Worm (Caenorhabditis elegans) whole organism, young adult: ENCODE measurements around the gene C55C3.1.
A peak's percentile ranks its signal among the peaks of the same experiment; 100 is the strongest.

ENCODE experiments used
- B0019.2 ChIP-seq: fragments of 200-800 bp; sonication (Bioruptor generic); conservative IDR thresholded peaks from 2 replicates; pipeline ENCODE4 v1.3.6; 2022; ENCODE audit warnings: missing genetic modification reagents, missing genetic modification characterization, missing compliant biosample characterization
- B0261.1 ChIP-seq: sonication (generic microtip); optimal IDR thresholded peaks from 2 replicates; lab custom pipeline; 2016; ENCODE audit warnings: mild to moderate bottlenecking, missing genetic modification characterization, moderate library complexity, missing compliant biosample characterization
- F22D6.2 ChIP-seq: sonication (generic microtip); optimal IDR thresholded peaks from 2 replicates; lab custom pipeline; 2016; ENCODE audit warnings: mild to moderate bottlenecking, missing genetic modification characterization, missing compliant biosample characterization
- F33H1.4 ChIP-seq: fragments of 200-800 bp; sonication (Bioruptor generic); IDR thresholded peaks from 2 replicates; pipeline ENCODE4 v1.3.6; 2022; ENCODE audit warnings: missing genetic modification reagents, missing genetic modification characterization, missing compliant biosample characterization
- F55B11.4 ChIP-seq: sonication (generic microtip); optimal IDR thresholded peaks from 2 replicates; lab custom pipeline; 2016; ENCODE audit warnings: missing compliant biosample characterization, missing genetic modification characterization, borderline replicate concordance; ENCODE audit not compliant: insufficient read depth
- Y56A3A.18 ChIP-seq: fragments of 200-800 bp; sonication (Bioruptor generic); IDR thresholded peaks from 2 replicates; pipeline ENCODE4 v1.3.6; 2022; ENCODE audit warnings: missing genetic modification reagents, missing genetic modification characterization, missing compliant biosample characterization
- ZK185.1 ChIP-seq: sonication (generic microtip); optimal IDR thresholded peaks from 2 replicates; lab custom pipeline; 2016; ENCODE audit warnings: mild to moderate bottlenecking, missing genetic modification characterization, missing compliant biosample characterization; ENCODE audit not compliant: poor library complexity, severe bottlenecking
- attf-6 ChIP-seq: fragments of 200-800 bp; sonication (Bioruptor generic); IDR thresholded peaks from 2 replicates; pipeline ENCODE4 v1.3.6; 2022; ENCODE audit warnings: missing genetic modification reagents, missing genetic modification characterization, missing compliant biosample characterization
- ceh-100 ChIP-seq: fragments of 200-800 bp; sonication (Bioruptor generic); IDR thresholded peaks from 2 replicates; pipeline ENCODE4 v1.3.6; 2022; ENCODE audit warnings: missing genetic modification reagents, missing genetic modification characterization, missing compliant biosample characterization
- ceh-40 ChIP-seq: fragments of 200-800 bp; sonication (Bioruptor generic); IDR thresholded peaks from 2 replicates; pipeline ENCODE4 v1.3.6; 2022; ENCODE audit warnings: missing genetic modification characterization, missing compliant biosample characterization
- ceh-79 ChIP-seq: sonication (generic microtip); optimal IDR thresholded peaks from 2 replicates; lab custom pipeline; 2017; ENCODE audit warnings: mild to moderate bottlenecking, missing genetic modification characterization, missing compliant biosample characterization
- die-1 ChIP-seq: sonication (generic microtip); optimal IDR thresholded peaks from 2 replicates; lab custom pipeline; 2016; ENCODE audit warnings: missing genotype, mild to moderate bottlenecking, missing genetic modification characterization, missing compliant biosample characterization
- dox-1 ChIP-seq: fragments of 200-800 bp; sonication (Bioruptor generic); IDR thresholded peaks from 2 replicates; pipeline ENCODE4 v1.3.6; 2022; ENCODE audit warnings: missing genetic modification reagents, missing genetic modification characterization, missing compliant biosample characterization
- egl-18 ChIP-seq: fragments of 200-800 bp; sonication (Bioruptor generic); IDR thresholded peaks from 2 replicates; pipeline ENCODE4 v1.3.6; 2022; ENCODE audit warnings: missing genetic modification reagents, missing genetic modification characterization, missing compliant biosample characterization
- him-1 ChIP-seq: sonication (generic microtip); optimal IDR thresholded peaks from 2 replicates; lab custom pipeline; 2016; ENCODE audit warnings: missing genotype, missing genetic modification reagents, missing genetic modification characterization, missing compliant biosample characterization
- hlh-26 ChIP-seq: fragments of 200-800 bp; sonication (Bioruptor generic); conservative IDR thresholded peaks from 2 replicates; pipeline ENCODE4 v1.3.6; 2022; ENCODE audit warnings: missing genetic modification reagents, missing genetic modification characterization, missing compliant biosample characterization
- hrde-1 ChIP-seq: sonication (generic microtip); optimal IDR thresholded peaks from 2 replicates; lab custom pipeline; 2016; ENCODE audit warnings: missing genetic modification characterization, mild to moderate bottlenecking, missing compliant biosample characterization, moderate library complexity, missing genotype, missing genetic modification reagents, borderline replicate concordance
- let-607 ChIP-seq, 2 experiments: fragments of 200-800 bp in 1 of 2; sonication (Bioruptor generic) in 1 of 2; sonication (generic microtip) in 1 of 2; optimal IDR thresholded peaks; 2 replicates each; lab custom pipeline; 2016 to 2018; ENCODE audit warnings: mild to moderate bottlenecking in 2 of 2, missing compliant biosample characterization in 2 of 2, missing genetic modification characterization in 2 of 2, moderate library complexity in 2 of 2, missing genotype in 1 of 2
- madf-3 ChIP-seq: fragments of 200-800 bp; sonication (Bioruptor generic); IDR thresholded peaks from 2 replicates; pipeline ENCODE4 v1.3.6; 2022; ENCODE audit warnings: missing genetic modification reagents, missing genetic modification characterization, missing compliant biosample characterization
- mes-4 ChIP-seq: sonication (generic microtip); optimal IDR thresholded peaks from 2 replicates; lab custom pipeline; 2016; ENCODE audit warnings: missing genotype, missing genetic modification characterization, missing compliant biosample characterization
- nhr-179 ChIP-seq: sonication (generic microtip); optimal IDR thresholded peaks from 2 replicates; lab custom pipeline; 2016; ENCODE audit warnings: mild to moderate bottlenecking, missing genetic modification characterization, missing compliant biosample characterization
- nhr-27 ChIP-seq: fragments of 200-800 bp; sonication (Bioruptor generic); optimal IDR thresholded peaks from 2 replicates; lab custom pipeline; 2018; ENCODE audit warnings: mild to moderate bottlenecking, missing genetic modification characterization, moderate library complexity, missing compliant biosample characterization
- rec-8 ChIP-seq, 2 experiments: sonication (generic microtip); optimal IDR thresholded peaks; 2 replicates each; lab custom pipeline; 2016; ENCODE audit warnings: mild to moderate bottlenecking in 2 of 2, missing genetic modification characterization in 2 of 2, missing genetic modification reagents in 2 of 2, missing genotype in 2 of 2, missing biosample characterization in 1 of 2, missing compliant biosample characterization in 1 of 2, moderate library complexity in 1 of 2
- repo-1 ChIP-seq: sonication (generic microtip); optimal IDR thresholded peaks from 2 replicates; lab custom pipeline; 2017; ENCODE audit warnings: mild to moderate bottlenecking, missing genetic modification characterization, missing compliant biosample characterization
- snpc-1.3 ChIP-seq: sonication (generic microtip); optimal IDR thresholded peaks from 2 replicates; lab custom pipeline; 2017; ENCODE audit warnings: missing genetic modification characterization, mild to moderate bottlenecking, missing compliant biosample characterization, antibody characterized with exemption, moderate library complexity, missing genotype, missing genetic modification reagents; ENCODE audit not compliant: insufficient read depth
- snpc-4 ChIP-seq, 5 experiments: fragments of 150-350 bp in 1 of 5; sonication (generic microtip) in 4 of 5; optimal IDR thresholded peaks; 2 replicates each; lab custom pipeline; 2014 to 2018; ENCODE audit warnings: missing genetic modification characterization in 5 of 5, missing biosample characterization in 3 of 5, antibody characterized with exemption in 2 of 5, mild to moderate bottlenecking in 2 of 5, missing compliant biosample characterization in 2 of 5, missing genotype in 2 of 5, moderate library complexity in 2 of 5, missing genetic modification reagents in 1 of 5
- sptf-2 ChIP-seq: fragments of 200-800 bp; sonication (Bioruptor generic); optimal IDR thresholded peaks from 2 replicates; lab custom pipeline; 2018; ENCODE audit warnings: mild to moderate bottlenecking, missing genetic modification characterization, missing compliant biosample characterization
- tbp1 ChIP-seq: fragments of 200-800 bp; sonication (Bioruptor generic); optimal IDR thresholded peaks from 2 replicates; lab custom pipeline; 2018; ENCODE audit warnings: mild to moderate bottlenecking, missing genetic modification characterization, missing compliant biosample characterization
- tlf-1 ChIP-seq: fragments of 200-800 bp; sonication (Bioruptor generic); optimal IDR thresholded peaks from 2 replicates; lab custom pipeline; 2018; ENCODE audit warnings: mild to moderate bottlenecking, missing genetic modification characterization, missing compliant biosample characterization
- unc-130 ChIP-seq: sonication (generic microtip); optimal IDR thresholded peaks from 2 replicates; lab custom pipeline; 2016; ENCODE audit warnings: missing genetic modification reagents, missing genetic modification characterization, missing compliant biosample characterization
- xnd-1 ChIP-seq: sonication (generic microtip); optimal IDR thresholded peaks from 2 replicates; lab custom pipeline; 2016; ENCODE audit warnings: missing genotype, missing genetic modification reagents, missing genetic modification characterization, missing compliant biosample characterization
- zim-3 ChIP-seq: sonication (generic microtip); optimal IDR thresholded peaks from 2 replicates; lab custom pipeline; 2017; ENCODE audit warnings: mild to moderate bottlenecking, missing genetic modification characterization, moderate library complexity, missing compliant biosample characterization

C55C3.1 gene

DNA sequence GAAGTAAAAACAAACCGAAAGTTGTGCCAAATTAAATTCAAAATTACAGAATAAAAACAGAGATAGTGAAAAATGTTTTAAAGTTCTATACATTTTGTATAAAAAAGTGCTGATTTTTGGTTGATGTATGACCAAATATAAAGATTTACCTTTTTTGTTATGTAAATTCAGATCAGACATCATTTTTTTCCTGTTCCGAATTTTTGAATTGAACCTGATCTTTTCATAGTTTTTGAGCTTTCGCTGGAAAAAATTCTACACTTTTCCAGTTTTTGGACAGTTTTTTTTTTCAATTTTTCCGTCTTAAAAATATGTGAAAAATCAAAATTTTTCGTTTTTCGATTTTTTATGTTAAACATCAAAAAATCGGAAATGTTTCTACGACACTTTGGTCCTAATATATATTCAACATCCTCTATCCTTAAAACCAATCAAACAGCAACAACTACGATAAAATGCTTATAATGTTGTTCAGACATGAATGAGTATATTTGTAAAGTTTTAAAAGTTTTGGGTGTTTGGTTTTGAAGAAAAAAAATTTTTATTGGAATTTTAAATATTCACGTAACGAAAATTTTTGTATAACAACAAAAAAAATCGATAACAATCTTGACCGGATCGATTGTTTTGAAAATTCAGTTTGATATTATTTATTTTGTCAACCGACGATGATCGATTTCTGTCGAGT lies 26.2 kb upstream of the C55C3.1 start, which contains the start of the genes C55C3.7 and C55C3.6:
Gene C55C3.7 (minus strand): TSS at position 101 of the 688 bp plus-strand sequence.
Gene C55C3.6 (plus strand): TSS at position 638 of the 688 bp plus-strand sequence.
- TF ChIP-seq him-1 (tag; lab: Kevin White, UChicago) (no peak), ceh-79 (tag; lab: Kevin White, UChicago) (no peak)
- TF ChIP-seq, all 124 proteins: peak for 0

DNA sequence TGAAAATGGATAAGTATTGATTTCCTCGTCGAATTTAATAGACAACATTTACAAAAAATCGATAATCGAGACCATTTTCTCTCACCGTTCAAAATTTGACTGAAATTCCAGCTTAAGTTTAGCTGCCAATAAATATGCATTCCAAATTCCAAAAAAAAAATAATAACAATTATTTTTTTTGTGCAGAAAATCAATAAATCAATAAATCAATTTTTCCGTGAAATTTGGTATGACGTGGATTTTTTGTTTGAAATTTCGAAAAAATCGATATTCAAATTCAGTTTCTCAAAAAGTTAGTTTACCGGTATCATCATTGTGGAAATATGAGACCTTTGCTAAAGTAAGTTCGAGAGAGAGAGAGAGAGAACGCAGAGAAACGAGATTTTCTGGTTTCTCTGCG lies 23.9 kb upstream of the C55C3.1 start, which contains the start of gene C55C3.3:
Gene C55C3.3 (plus strand): TSS at position 274 of the 400 bp plus-strand sequence.
- TF ChIP-seq snpc-4 (GFP tag; optimal IDR thresholded peaks at IDR 0.05; lab: Kevin White, UChicago) = no peak
- TF ChIP-seq snpc-4 (tag; optimal IDR thresholded peaks at IDR 0.05; lab: Kevin White, UChicago) = peak in 1 of 4 experiments; percentile 61
- TF ChIP-seq sptf-2 (GFP tag; lab: Kevin White, UChicago) = no peak

ce11 chrIV:5690386-5691080 lies 18.4 kb upstream of the C55C3.1 start, which contains the start of gene C55C3.8:
C55C3.8 (plus strand) TSS chrIV:5691030.
- TF ChIP-seq hrde-1 (tag; lab: Kevin White, UChicago) (no peak), mes-4 (tag; lab: Kevin White, UChicago) (no peak), him-1 (tag; lab: Kevin White, UChicago) (no peak), let-607 (tag; optimal IDR thresholded peaks at IDR 0.05; lab: Kevin White, UChicago) (no peak), B0019.2 (GFP tag; lab: Robert Waterston, UW) (no peak), rec-8 (tag; optimal IDR thresholded peaks at IDR 0.05; lab: Kevin White, UChicago) (no peak), nhr-27 (no peak), tlf-1 (GFP tag; lab: Kevin White, UChicago) (no peak), tbp1 (GFP tag; lab: Kevin White, UChicago) (no peak), F33H1.4 (GFP tag; lab: Robert Waterston, UW) (no peak)

- TF ChIP-seq madf-3 (GFP tag; lab: Robert Waterston, UW) (peak; percentile 80; the same call in 1 of the 2 replicates), attf-6 (GFP tag; lab: Robert Waterston, UW) (0 out of 2 replicates have a peak, but pooled peaks have one; percentile 14)
These were observed 17.7 kb upstream of the C55C3.1 start for ce11 chrIV:5691189-5691588.

ce11 chrIV:5700372-5700771 lies 8.5 kb upstream of the C55C3.1 start:
- TF ChIP-seq nhr-179 (tag; lab: Kevin White, UChicago) (no peak), snpc-1.3 (tag; lab: Kevin White, UChicago) (no peak), Y56A3A.18 (no peak), ceh-100 (no peak), dox-1 (no peak), unc-130 (GFP tag; lab: Kevin White, UChicago) (no peak), zim-3 (tag; lab: Kevin White, UChicago) (no peak), F22D6.2 (tag; lab: Kevin White, UChicago) (no peak), attf-6 (GFP tag; lab: Robert Waterston, UW) (no peak), ZK185.1 (tag; lab: Kevin White, UChicago) (no peak), die-1 (no peak), B0019.2 (GFP tag; lab: Robert Waterston, UW) (no peak), ceh-40 (GFP tag; lab: Robert Waterston, UW) (no peak), repo-1 (tag; lab: Kevin White, UChicago) (no peak), F55B11.4 (tag; lab: Kevin White, UChicago) (no peak), egl-18 (GFP tag; lab: Robert Waterston, UW) (no peak), B0261.1 (tag; lab: Kevin White, UChicago) (no peak), hlh-26 (GFP tag; lab: Robert Waterston, UW) (no peak), xnd-1 (no peak)
